Worm (Caenorhabditis elegans) whole organism, late embryonic: ENCODE results near the gene srz-72.

Source experiments
- F13H6.1 ChIP-seq: sonication (generic microtip); optimal IDR thresholded peaks from 2 replicates; lab custom pipeline; 2016; ENCODE audit warnings: missing genetic modification characterization, missing compliant biosample characterization
- Y22D7AL.16 ChIP-seq: sonication (generic microtip); optimal IDR thresholded peaks from 2 replicates; lab custom pipeline; 2016; ENCODE audit warnings: missing genetic modification characterization, missing compliant biosample characterization
- ceh-30 ChIP-seq: fragments of 150-350 bp; optimal IDR thresholded peaks from 2 replicates; lab custom pipeline; 2014; ENCODE audit warnings: missing biosample characterization, missing genetic modification characterization
- ceh-31 ChIP-seq: sonication (generic microtip); optimal IDR thresholded peaks from 2 replicates; lab custom pipeline; 2016; ENCODE audit warnings: missing genetic modification characterization, missing compliant biosample characterization
- ceh-45 ChIP-seq: fragments of 200-800 bp; sonication (Bioruptor generic); IDR thresholded peaks from 2 replicates; pipeline ENCODE4 v1.3.6; 2022; ENCODE audit warnings: missing genetic modification reagents, missing genetic modification characterization, missing compliant biosample characterization
- dmd-4 ChIP-seq: sonication (generic microtip); optimal IDR thresholded peaks from 2 replicates; lab custom pipeline; 2016; ENCODE audit warnings: borderline replicate concordance, missing genetic modification characterization, missing compliant biosample characterization
- elt-2 ChIP-seq: sonication (generic microtip); optimal IDR thresholded peaks from 2 replicates; lab custom pipeline; 2016; ENCODE audit warnings: missing genetic modification reagents, missing genetic modification characterization, missing compliant biosample characterization
- elt-4 ChIP-seq: sonication (generic microtip); optimal IDR thresholded peaks from 2 replicates; lab custom pipeline; 2016; ENCODE audit warnings: missing genetic modification characterization, missing compliant biosample characterization
- hlh-15 ChIP-seq: sonication (generic microtip); optimal IDR thresholded peaks from 2 replicates; lab custom pipeline; 2016; ENCODE audit warnings: missing genetic modification characterization, missing compliant biosample characterization
- hlh-8 ChIP-seq: sonication (generic microtip); optimal IDR thresholded peaks from 2 replicates; lab custom pipeline; 2016; ENCODE audit warnings: missing genotype, missing genetic modification characterization, missing compliant biosample characterization
- tbx-2 ChIP-seq: sonication (generic microtip); optimal IDR thresholded peaks from 2 replicates; lab custom pipeline; 2016; ENCODE audit warnings: missing genetic modification characterization, missing compliant biosample characterization
- zip-5 ChIP-seq: sonication (generic microtip); optimal IDR thresholded peaks from 2 replicates; lab custom pipeline; 2016; ENCODE audit warnings: missing genetic modification characterization, missing compliant biosample characterization

ce11 chrIV:16335037-16335436 is 36.1 kb downstream of the srz-72 start, which contains the start of gene srz-38:
- TF ChIP-seq F13H6.1 = no peak
- TF ChIP-seq elt-2 (tag; lab: Kevin White, UChicago) = no peak
- no peak for TF ChIP-seq ceh-30 (tag; lab: Kevin White, UChicago)
- no peak for TF ChIP-seq zip-5 (tag; lab: Kevin White, UChicago)
- no peak for TF ChIP-seq elt-4 (tag; lab: Kevin White, UChicago)
- TF ChIP-seq ceh-45 (GFP tag; lab: Robert Waterston, UW) = no peak
- no peak for TF ChIP-seq tbx-2 (tag; lab: Kevin White, UChicago)
- no peak for TF ChIP-seq hlh-15
- no peak for TF ChIP-seq Y22D7AL.16 (tag; lab: Kevin White, UChicago)
- TF ChIP-seq dmd-4 (tag; lab: Kevin White, UChicago) = no peak
- no peak for TF ChIP-seq ceh-31 (tag; lab: Kevin White, UChicago)
- TF ChIP-seq hlh-8 = no peak
